Fruit fly (Drosophila melanogaster) whole organism, embryonic: Measurements from ENCODE around the gene Synd.
A peak's percentile ranks its signal among the peaks of the same experiment; 100 is the strongest.

Source experiments
- Atf6 ChIP-seq: fragments of 200-800 bp; sonication (Bioruptor generic); IDR thresholded peaks from 2 replicates; pipeline ENCODE4 v1.3.6; 2022; ENCODE audit warnings: missing biosample characterization, missing genetic modification characterization
- CG11247 ChIP-seq: fragments of 200-800 bp; sonication (Bioruptor generic); IDR thresholded peaks from 2 replicates; pipeline ENCODE4 v1.3.6; 2022; ENCODE audit warnings: missing biosample characterization, missing genetic modification characterization
- CG11560 ChIP-seq: fragments of 200-800 bp; sonication (Bioruptor generic); IDR thresholded peaks from 3 replicates; pipeline ENCODE4 v1.3.6; 2022; ENCODE audit warnings: missing biosample characterization, missing genetic modification characterization
- CG1233 ChIP-seq: fragments of 200-800 bp; sonication (Bioruptor generic); optimal IDR thresholded peaks from 4 replicates; lab custom pipeline; 2018; ENCODE audit warnings: missing biosample characterization, mild to moderate bottlenecking, missing genetic modification characterization
- CG12744 ChIP-seq: fragments of 200-800 bp; sonication (Bioruptor generic); optimal IDR thresholded peaks from 2 replicates; lab custom pipeline; 2016; ENCODE audit warnings: missing biosample characterization, missing genetic modification characterization
- CG15011 ChIP-seq: fragments of 200-800 bp; sonication (Bioruptor generic); optimal IDR thresholded peaks from 3 replicates; lab custom pipeline; 2018; ENCODE audit warnings: missing biosample characterization, mild to moderate bottlenecking, missing genetic modification characterization
- CG15479 ChIP-seq: fragments of 200-800 bp; sonication (Bioruptor generic); optimal IDR thresholded peaks from 3 replicates; lab custom pipeline; 2019; ENCODE audit warnings: missing biosample characterization, mild to moderate bottlenecking, missing genetic modification characterization, moderate library complexity
- CG17186 ChIP-seq: fragments of 200-800 bp; sonication (Bioruptor generic); optimal IDR thresholded peaks from 3 replicates; lab custom pipeline; 2017; ENCODE audit warnings: missing biosample characterization, missing genetic modification reagents, missing genetic modification characterization
- CG17359 ChIP-seq: fragments of 200-800 bp; sonication (Bioruptor generic); optimal IDR thresholded peaks from 3 replicates; lab custom pipeline; 2018; ENCODE audit warnings: missing biosample characterization, mild to moderate bottlenecking, missing genetic modification characterization, moderate library complexity
- CG17612 ChIP-seq: fragments of 200-800 bp; sonication (Bioruptor generic); IDR thresholded peaks from 2 replicates; pipeline ENCODE4 v1.3.6; 2022; ENCODE audit warnings: missing biosample characterization, missing genetic modification characterization
- CG18011 ChIP-seq: fragments of 200-800 bp; sonication (Bioruptor generic); optimal IDR thresholded peaks from 2 replicates; lab custom pipeline; 2017; ENCODE audit warnings: missing biosample characterization, missing genetic modification characterization, mild to moderate bottlenecking, moderate library complexity, missing genotype
- CG18619 ChIP-seq: fragments of 200-800 bp; sonication (Bioruptor generic); optimal IDR thresholded peaks from 3 replicates; lab custom pipeline; 2017; ENCODE audit warnings: missing biosample characterization, mild to moderate bottlenecking, missing genetic modification characterization
- CG2129 ChIP-seq: fragments of 200-800 bp; sonication (Bioruptor generic); IDR thresholded peaks from 2 replicates; pipeline ENCODE4 v1.3.6; 2022; ENCODE audit warnings: missing biosample characterization, missing genetic modification characterization; ENCODE audit not compliant: partially characterized antibody
- CG2202 ChIP-seq: fragments of 200-800 bp; sonication (Bioruptor generic); optimal IDR thresholded peaks from 2 replicates; lab custom pipeline; 2018; ENCODE audit warnings: missing biosample characterization, mild to moderate bottlenecking, missing genetic modification characterization
- CG3065 ChIP-seq: fragments of 200-800 bp; sonication (Bioruptor generic); optimal IDR thresholded peaks from 2 replicates; lab custom pipeline; 2016; ENCODE audit warnings: missing biosample characterization, missing genetic modification characterization
- CG33557 ChIP-seq: fragments of 200-800 bp; sonication (Bioruptor generic); optimal IDR thresholded peaks from 2 replicates; lab custom pipeline; 2019; ENCODE audit warnings: missing biosample characterization, mild to moderate bottlenecking, missing genetic modification characterization, moderate library complexity
- CG6254 ChIP-seq: fragments of 200-800 bp; sonication (Bioruptor generic); optimal IDR thresholded peaks from 3 replicates; lab custom pipeline; 2017; ENCODE audit warnings: mild to moderate bottlenecking, missing biosample characterization, missing genetic modification reagents, missing genetic modification characterization
- CG7928 ChIP-seq: fragments of 200-800 bp; sonication (Bioruptor generic); optimal IDR thresholded peaks from 2 replicates; lab custom pipeline; 2017; ENCODE audit warnings: missing biosample characterization, mild to moderate bottlenecking, missing genetic modification characterization
- CG7987 ChIP-seq: fragments of 200-800 bp; sonication (Bioruptor generic); optimal IDR thresholded peaks from 2 replicates; lab custom pipeline; 2018; ENCODE audit warnings: missing biosample characterization, mild to moderate bottlenecking, missing genetic modification characterization, moderate library complexity
- CG9727 ChIP-seq: fragments of 200-800 bp; sonication (Bioruptor generic); optimal IDR thresholded peaks from 3 replicates; lab custom pipeline; 2017; ENCODE audit warnings: missing biosample characterization, mild to moderate bottlenecking, missing genetic modification characterization
- CG9797 ChIP-seq: fragments of 200-800 bp; sonication (Bioruptor generic); optimal IDR thresholded peaks from 3 replicates; lab custom pipeline; 2018; ENCODE audit warnings: missing biosample characterization, mild to moderate bottlenecking, missing genetic modification characterization
- Camta ChIP-seq: fragments of 200-800 bp; sonication (Bioruptor generic); optimal IDR thresholded peaks from 2 replicates; lab custom pipeline; 2016; ENCODE audit warnings: missing biosample characterization, missing genetic modification characterization
- Dip2 ChIP-seq: fragments of 200-800 bp; sonication (Bioruptor generic); IDR thresholded peaks from 2 replicates; pipeline ENCODE4 v1.3.6; 2022; ENCODE audit warnings: missing biosample characterization, missing genetic modification characterization
- H15 ChIP-seq: fragments of 200-800 bp; sonication (Bioruptor generic); IDR thresholded peaks from 3 replicates; pipeline ENCODE4 v1.3.6; 2022; ENCODE audit warnings: missing biosample characterization, missing genetic modification characterization
- Hand ChIP-seq: fragments of 200-800 bp; sonication (Bioruptor generic); optimal IDR thresholded peaks from 2 replicates; lab custom pipeline; 2017; ENCODE audit warnings: mild to moderate bottlenecking, missing biosample characterization, missing genetic modification reagents, missing genetic modification characterization
- HmgD ChIP-seq: fragments of 200-800 bp; sonication (Bioruptor generic); optimal IDR thresholded peaks from 3 replicates; lab custom pipeline; 2016; ENCODE audit warnings: missing biosample characterization, missing genetic modification characterization
- MTF-1 ChIP-seq: fragments of 200-800 bp; sonication (Bioruptor generic); optimal IDR thresholded peaks from 2 replicates; lab custom pipeline; 2018; ENCODE audit warnings: missing biosample characterization, mild to moderate bottlenecking, missing genetic modification characterization, borderline replicate concordance
- Myb ChIP-seq: fragments of 200-800 bp; sonication (Bioruptor generic); optimal IDR thresholded peaks from 2 replicates; lab custom pipeline; 2016; ENCODE audit warnings: missing biosample characterization, missing genetic modification characterization
- NC2β ChIP-seq: fragments of 200-800 bp; sonication (Bioruptor generic); optimal IDR thresholded peaks from 2 replicates; lab custom pipeline; 2016; ENCODE audit warnings: missing biosample characterization, missing genetic modification characterization
- NFAT ChIP-seq: fragments of 200-800 bp; sonication (Bioruptor generic); IDR thresholded peaks from 2 replicates; pipeline ENCODE4 v1.3.6; 2022; ENCODE audit warnings: missing biosample characterization, missing genetic modification characterization
- Sin3A ChIP-seq: fragments of >200 bp; optimal IDR thresholded peaks from 2 replicates; lab custom pipeline; 2018
- Sox102F ChIP-seq: fragments of 200-800 bp; sonication (Bioruptor generic); optimal IDR thresholded peaks from 2 replicates; lab custom pipeline; 2018; ENCODE audit warnings: missing biosample characterization, mild to moderate bottlenecking, missing genetic modification characterization, moderate library complexity
- amos ChIP-seq: fragments of 200-800 bp; sonication (Bioruptor generic); IDR thresholded peaks from 2 replicates; pipeline ENCODE4 v1.3.6; 2022; ENCODE audit warnings: missing biosample characterization, missing genetic modification characterization; ENCODE audit not compliant: partially characterized antibody
- az2 ChIP-seq: fragments of 200-800 bp; sonication (Bioruptor generic); optimal IDR thresholded peaks from 3 replicates; lab custom pipeline; 2016; ENCODE audit warnings: missing biosample characterization, missing genetic modification characterization
- btn ChIP-seq: fragments of 200-800 bp; sonication (Bioruptor generic); optimal IDR thresholded peaks from 2 replicates; lab custom pipeline; 2016; ENCODE audit warnings: missing biosample characterization, missing genetic modification characterization
- ewg ChIP-seq: fragments of 200-800 bp; sonication (Bioruptor generic); optimal IDR thresholded peaks from 3 replicates; lab custom pipeline; 2017; ENCODE audit warnings: mild to moderate bottlenecking, missing biosample characterization, missing genetic modification reagents, missing genetic modification characterization
- exex ChIP-seq: fragments of 200-800 bp; sonication (Bioruptor generic); optimal IDR thresholded peaks from 4 replicates; lab custom pipeline; 2018; ENCODE audit warnings: missing biosample characterization, mild to moderate bottlenecking, missing genetic modification characterization, moderate library complexity
- fd102C ChIP-seq: fragments of 200-800 bp; sonication (Bioruptor generic); optimal IDR thresholded peaks from 2 replicates; lab custom pipeline; 2018; ENCODE audit warnings: missing biosample characterization, mild to moderate bottlenecking, missing genetic modification characterization, moderate library complexity
- lbe ChIP-seq: fragments of 200-800 bp; sonication (Bioruptor generic); optimal IDR thresholded peaks from 2 replicates; lab custom pipeline; 2016; ENCODE audit warnings: missing biosample characterization, mild to moderate bottlenecking, missing genetic modification characterization
- nom ChIP-seq: fragments of 200-800 bp; sonication (Bioruptor generic); optimal IDR thresholded peaks from 2 replicates; lab custom pipeline; 2017; ENCODE audit warnings: missing biosample characterization, missing genetic modification characterization, mild to moderate bottlenecking, moderate library complexity, missing genetic modification reagents
- org-1 ChIP-seq: fragments of 200-800 bp; sonication (Bioruptor generic); optimal IDR thresholded peaks from 2 replicates; lab custom pipeline; 2017; ENCODE audit warnings: missing biosample characterization, missing genetic modification characterization
- pros ChIP-seq: fragments of 200-800 bp; sonication (Bioruptor generic); optimal IDR thresholded peaks from 3 replicates; lab custom pipeline; 2019; ENCODE audit warnings: missing biosample characterization, mild to moderate bottlenecking, missing genetic modification characterization, moderate library complexity
- pzg ChIP-seq: fragments of 200-800 bp; sonication (Bioruptor generic); optimal IDR thresholded peaks from 3 replicates; lab custom pipeline; 2018; ENCODE audit warnings: missing biosample characterization, mild to moderate bottlenecking, missing genetic modification characterization, moderate library complexity
- run ChIP-seq: fragments of 200-800 bp; sonication (Bioruptor generic); optimal IDR thresholded peaks from 3 replicates; lab custom pipeline; 2018; ENCODE audit warnings: missing biosample characterization, mild to moderate bottlenecking, missing genetic modification characterization
- scrt ChIP-seq: fragments of 200-800 bp; sonication (Bioruptor generic); optimal IDR thresholded peaks from 2 replicates; lab custom pipeline; 2018; ENCODE audit warnings: missing biosample characterization, mild to moderate bottlenecking, missing genetic modification characterization, moderate library complexity
- seq ChIP-seq: fragments of 200-800 bp; sonication (Bioruptor generic); IDR thresholded peaks from 2 replicates; pipeline ENCODE4 v1.3.6; 2022; ENCODE audit warnings: missing biosample characterization, missing genetic modification characterization
- tin ChIP-seq: fragments of 200-800 bp; sonication (Bioruptor generic); optimal IDR thresholded peaks from 3 replicates; lab custom pipeline; 2016; ENCODE audit warnings: missing biosample characterization, missing genetic modification characterization
- wor ChIP-seq: fragments of 200-800 bp; sonication (Bioruptor generic); IDR thresholded peaks from 2 replicates; pipeline ENCODE4 v1.3.6; 2022; ENCODE audit warnings: missing biosample characterization, missing genetic modification characterization

Synd gene

DNA sequence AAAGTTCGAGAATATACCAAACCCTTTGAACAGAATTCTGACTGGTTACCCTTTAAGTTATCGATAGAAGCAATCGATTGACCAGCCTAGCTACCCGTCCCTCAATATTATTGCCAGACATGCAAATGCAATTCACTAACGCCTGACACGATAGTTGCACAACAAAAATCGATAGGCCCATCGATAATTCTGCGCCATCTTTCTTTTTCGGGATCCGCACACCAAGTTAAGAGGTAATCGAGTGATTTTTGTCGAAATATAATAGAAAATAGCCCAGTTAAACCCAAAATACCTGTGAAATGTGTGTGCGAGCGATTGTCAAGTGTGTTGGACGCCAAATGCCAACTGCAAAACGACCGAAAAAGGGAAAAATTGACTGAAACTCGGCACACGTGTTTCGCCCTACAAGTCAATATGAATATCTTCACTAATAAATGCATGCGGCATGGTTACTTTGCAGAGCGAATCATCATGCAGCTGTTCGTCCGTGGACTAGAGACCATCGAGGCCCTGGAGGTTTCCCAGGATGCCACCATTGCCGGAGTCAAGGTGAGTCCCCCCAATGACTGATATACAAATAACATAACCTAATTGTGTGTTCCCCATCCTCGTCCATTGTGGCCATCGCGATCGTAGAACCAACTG is 17.9 kb downstream of the Synd start, which contains the start of gene RpS30 (continued):
- TF ChIP-seq CG33557, result peak; percentile 21
- TF ChIP-seq CG17186 (GFP tag; lab: Kevin White, UChicago), result peak; percentile 80
- no peak for TF ChIP-seq Sox102F (GFP tag; lab: Kevin White, UChicago)

DNA sequence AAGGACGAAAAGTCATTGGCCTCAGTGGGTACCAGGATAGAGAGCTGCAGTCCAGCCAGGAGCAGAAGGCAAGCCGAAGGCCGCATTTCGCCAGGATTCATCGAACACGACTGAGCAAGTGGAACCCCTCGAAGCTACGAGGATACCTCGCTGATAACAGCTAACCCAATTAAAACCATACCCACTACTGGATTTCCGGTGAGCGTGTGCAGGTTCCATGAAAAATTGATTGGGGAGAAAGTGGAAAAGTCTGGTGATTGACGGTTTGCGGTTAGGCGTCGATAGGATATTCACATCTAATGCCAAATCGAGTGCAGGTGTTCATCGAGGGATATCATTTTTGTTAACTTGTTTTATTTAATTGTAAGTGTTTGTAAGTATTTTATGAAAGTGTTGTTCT is 27.2 kb downstream of the Synd start, which contains the start of gene Ir93a:
Ir93a (minus strand) TSS at position 101 of the 400 bp plus-strand sequence.
- TF ChIP-seq CG17612 (GFP tag; lab: Robert Waterston, UW) (no peak), CG3065 (no peak), CG17359 (tag; lab: Kevin White, UChicago) (no peak), tin (GFP tag; lab: Kevin White, UChicago) (no peak), run (tag; lab: Kevin White, UChicago) (no peak), CG7987 (no peak), Myb (GFP tag; lab: Kevin White, UChicago) (no peak), Atf6 (no peak), org-1 (no peak), HmgD (no peak), amos (GFP tag; lab: Robert Waterston, UW) (no peak), CG11560 (tag; lab: Robert Waterston, UW) (no peak), CG11247 (GFP tag; lab: Robert Waterston, UW) (no peak), CG15479 (GFP tag; lab: Kevin White, UChicago) (no peak), CG9797 (GFP tag; lab: Kevin White, UChicago) (no peak), Sin3A (lab: Kevin White, UChicago) (no peak), CG12744 (GFP tag; lab: Kevin White, UChicago) (no peak), wor (no peak), fd102C (GFP tag; lab: Kevin White, UChicago) (no peak)

dm6 chr3R:20866204-20866603 is 33.6 kb downstream of the Synd start, which contains the start of gene KaiR1D:
Gene KaiR1D, minus strand, starts transcription at chr3R:20866231.
- TF ChIP-seq NC2β (GFP tag; lab: Kevin White, UChicago) (no peak), Hand (GFP tag; lab: Kevin White, UChicago) (no peak), ewg (GFP tag; lab: Kevin White, UChicago) (peak; percentile 100), CG18011 (GFP tag; lab: Kevin White, UChicago) (no peak), CG1233 (GFP tag; lab: Kevin White, UChicago) (no peak), H15 (GFP tag; lab: Robert Waterston, UW) (0 out of 3 replicates have a peak, but pooled peaks have one; percentile 18), btn (GFP tag; lab: Kevin White, UChicago) (no peak), CG18619 (no peak), CG7928 (no peak), pzg (GFP tag; lab: Kevin White, UChicago) (peak; percentile 43), Dip2 (GFP tag; lab: Robert Waterston, UW) (no peak), nom (GFP tag; lab: Kevin White, UChicago) (no peak), az2 (no peak), pros (GFP tag; lab: Kevin White, UChicago) (no peak), MTF-1 (GFP tag; lab: Kevin White, UChicago) (no peak), seq (GFP tag; lab: Robert Waterston, UW) (peak; percentile 42; the same call in 1 of the 2 replicates), exex (tag; lab: Kevin White, UChicago) (no peak), CG2129 (GFP tag; lab: Robert Waterston, UW) (no peak), lbe (GFP tag; lab: Kevin White, UChicago) (no peak), scrt (GFP tag; lab: Kevin White, UChicago) (peak; percentile 87), CG6254 (no peak), CG15011 (GFP tag; lab: Kevin White, UChicago) (no peak), CG9727 (GFP tag; lab: Kevin White, UChicago) (no peak), Camta (GFP tag; lab: Kevin White, UChicago) (no peak), CG2202 (tag; lab: Kevin White, UChicago) (no peak), NFAT (GFP tag; lab: Robert Waterston, UW) (0 out of 2 replicates have a peak, but pooled peaks have one; percentile 14)
